Worm (Caenorhabditis elegans): ENCODE measurements around the gene mgrn-1.

mgrn-1 gene

DNA sequence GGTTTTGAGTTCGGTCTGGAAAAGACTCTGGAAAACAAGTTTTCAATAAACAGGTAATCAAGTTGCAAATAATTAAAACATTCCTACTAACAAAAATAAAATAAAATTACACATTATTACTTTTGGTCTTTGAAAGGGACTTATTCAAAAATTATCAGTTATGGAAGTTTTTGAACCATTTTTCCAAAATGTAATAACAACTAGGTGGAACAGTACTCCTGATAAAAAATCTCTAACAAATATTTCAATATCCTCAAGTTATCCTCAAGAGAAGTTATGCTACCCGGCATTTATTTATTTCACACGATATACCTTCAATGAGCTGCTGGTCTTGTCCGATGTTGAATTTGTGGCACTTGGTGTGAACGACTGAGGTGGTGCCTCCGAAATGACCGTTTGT, 28.2 kb upstream of the mgrn-1 start:
- no peak for TF ChIP-seq ama-1 (optimal IDR thresholded peaks at IDR 0.05)
- no peak for TF ChIP-seq hmg-4 (GFP tag; optimal IDR thresholded peaks at IDR 0.05)
- no peak for TF ChIP-seq B0310.2 (tag; optimal IDR thresholded peaks at IDR 0.05)
- no peak for TF ChIP-seq tra-4 (tag; optimal IDR thresholded peaks at IDR 0.05)

DNA sequence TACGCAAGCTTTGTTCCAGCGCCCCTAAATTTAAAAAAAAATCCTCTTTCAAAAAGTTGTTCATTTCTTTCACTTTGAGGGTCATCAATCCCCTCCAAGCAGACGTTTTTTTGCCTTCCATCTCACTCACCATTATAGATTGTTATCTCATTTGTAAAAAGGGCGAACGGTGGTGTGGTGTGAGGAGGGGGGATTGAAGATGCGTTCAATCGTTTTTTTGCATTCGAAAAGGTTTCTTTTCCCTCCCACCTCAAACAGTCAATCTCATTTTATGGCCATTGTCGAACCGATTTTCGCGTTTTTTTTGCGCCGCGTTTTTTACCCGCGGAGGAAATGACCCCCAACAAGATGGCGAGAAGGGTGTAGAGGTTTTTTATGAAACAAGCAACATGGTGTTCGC, 27.4 kb upstream of the mgrn-1 start:
- no peak for TF ChIP-seq tra-4 (tag; optimal IDR thresholded peaks at IDR 0.05)
- TF ChIP-seq hmbx-1 (tag; optimal IDR thresholded peaks at IDR 0.05), result no peak
- TF ChIP-seq sea-1 (GFP tag; conservative IDR thresholded peaks at IDR 0.05), result no peak
- TF ChIP-seq B0310.2 (tag; optimal IDR thresholded peaks at IDR 0.05), result no peak
- TF ChIP-seq pes-1 (GFP tag; IDR thresholded peaks at IDR 0.05), result no peak
- no peak for TF ChIP-seq scrt-1 (GFP tag; IDR thresholded peaks at IDR 0.05)
- TF ChIP-seq hnd-1 (tag; optimal IDR thresholded peaks at IDR 0.05), result no peak
- TF ChIP-seq flt-1 (GFP tag; IDR thresholded peaks at IDR 0.05), result no peak
- no peak for TF ChIP-seq aly-1 (tag; optimal IDR thresholded peaks at IDR 0.05)
- TF ChIP-seq ceh-13 (GFP tag; optimal IDR thresholded peaks at IDR 0.05), result no peak
- no peak for TF ChIP-seq ets-7 (tag; optimal IDR thresholded peaks at IDR 0.05)
- TF ChIP-seq ama-1 (optimal IDR thresholded peaks at IDR 0.05), result no peak
- no peak for TF ChIP-seq tbx-11 (GFP tag; IDR thresholded peaks at IDR 0.05)
- TF ChIP-seq F13C5.2 (tag; optimal IDR thresholded peaks at IDR 0.05), result no peak
- no peak for TF ChIP-seq hmg-4 (GFP tag; optimal IDR thresholded peaks at IDR 0.05)
- no peak for TF ChIP-seq tbx-37 (GFP tag; conservative IDR thresholded peaks at IDR 0.05)
- TF ChIP-seq ceh-36 (tag; optimal IDR thresholded peaks at IDR 0.05), result no peak

DNA sequence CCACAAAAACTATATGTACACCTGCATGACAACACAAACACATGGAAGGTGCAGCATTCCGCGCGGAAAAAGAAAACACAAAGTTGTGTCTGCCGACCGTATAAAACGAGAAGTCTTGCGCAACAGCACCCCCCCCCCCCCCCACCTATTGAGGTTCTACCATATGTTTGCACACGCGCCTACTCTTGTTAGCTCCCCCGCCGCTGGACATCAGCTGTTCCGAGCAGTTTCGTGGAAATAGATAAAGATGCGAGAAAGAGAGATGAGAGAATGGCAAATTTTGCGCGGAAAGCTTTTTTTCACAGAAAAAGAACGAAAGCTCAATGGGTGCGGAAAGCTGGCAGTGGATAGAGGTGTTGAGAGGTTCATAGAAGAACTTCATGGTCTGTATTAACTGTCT, 24.1 kb upstream of the mgrn-1 start:
- TF ChIP-seq tbx-11 (GFP tag; IDR thresholded peaks at IDR 0.05), result no peak
- no peak for TF ChIP-seq hmbx-1 (tag; optimal IDR thresholded peaks at IDR 0.05)
- no peak for TF ChIP-seq B0310.2 (tag; optimal IDR thresholded peaks at IDR 0.05)
- TF ChIP-seq ceh-13 (GFP tag; optimal IDR thresholded peaks at IDR 0.05), result no peak
- TF ChIP-seq scrt-1 (GFP tag; IDR thresholded peaks at IDR 0.05), result no peak
- TF ChIP-seq pes-1 (GFP tag; IDR thresholded peaks at IDR 0.05), result no peak
- no peak for TF ChIP-seq tbx-37 (GFP tag; conservative IDR thresholded peaks at IDR 0.05)
- TF ChIP-seq F13C5.2 (tag; optimal IDR thresholded peaks at IDR 0.05), result no peak
- TF ChIP-seq flt-1 (GFP tag; IDR thresholded peaks at IDR 0.05), result no peak
- no peak for TF ChIP-seq ceh-36 (tag; optimal IDR thresholded peaks at IDR 0.05)
- TF ChIP-seq ets-7 (tag; optimal IDR thresholded peaks at IDR 0.05), result no peak

DNA sequence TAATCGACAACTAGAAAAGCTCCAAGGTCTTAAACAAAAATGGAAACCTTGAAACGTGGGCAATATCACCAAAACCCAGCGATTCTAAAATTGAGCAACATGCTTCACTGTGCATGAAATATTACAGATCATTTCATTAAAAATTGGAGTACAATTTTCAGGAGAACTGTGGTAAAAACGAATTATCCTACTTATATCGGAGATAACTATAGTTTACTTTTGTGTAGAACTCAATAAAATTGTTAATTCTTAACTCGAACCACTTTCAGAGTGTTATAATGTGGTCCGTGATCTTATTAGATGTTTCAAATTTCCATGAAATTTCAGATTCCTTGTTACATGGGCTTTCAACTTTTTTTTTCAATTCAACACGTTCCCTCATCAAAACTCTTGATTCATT, 23.7 kb upstream of the mgrn-1 start, which contains the start of gene K04G11.1:
Gene K04G11.1, plus strand, starts transcription at position 301 of the 400 bp plus-strand sequence.
- no peak for TF ChIP-seq scrt-1 (GFP tag; IDR thresholded peaks at IDR 0.05)
- no peak for TF ChIP-seq tbx-37 (GFP tag; conservative IDR thresholded peaks at IDR 0.05)
- TF ChIP-seq sea-1 (GFP tag; conservative IDR thresholded peaks at IDR 0.05), result no peak

DNA sequence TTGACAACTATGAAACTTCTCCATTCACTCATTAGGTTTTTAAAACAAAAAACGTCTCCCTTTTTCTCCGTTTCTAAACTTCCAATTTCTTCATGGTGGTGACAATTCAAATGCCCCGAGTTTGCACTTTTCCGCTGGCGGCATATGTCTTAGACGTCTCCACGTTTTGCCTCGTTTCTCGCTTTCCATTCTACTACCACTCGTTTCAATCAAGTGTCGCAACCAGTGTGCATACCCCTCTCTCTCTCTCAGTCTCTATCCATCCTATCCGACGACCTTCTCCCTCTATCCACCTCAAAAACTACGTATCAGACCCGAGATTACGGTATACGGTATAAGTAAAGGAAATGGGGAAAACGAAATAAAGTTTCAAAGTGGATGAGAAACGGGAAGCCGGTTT, 22.7 kb upstream of the mgrn-1 start:
- no peak for TF ChIP-seq B0310.2 (tag; optimal IDR thresholded peaks at IDR 0.05)
- no peak for TF ChIP-seq aly-1 (tag; optimal IDR thresholded peaks at IDR 0.05)
- TF ChIP-seq tra-4 (tag; optimal IDR thresholded peaks at IDR 0.05), result no peak

DNA sequence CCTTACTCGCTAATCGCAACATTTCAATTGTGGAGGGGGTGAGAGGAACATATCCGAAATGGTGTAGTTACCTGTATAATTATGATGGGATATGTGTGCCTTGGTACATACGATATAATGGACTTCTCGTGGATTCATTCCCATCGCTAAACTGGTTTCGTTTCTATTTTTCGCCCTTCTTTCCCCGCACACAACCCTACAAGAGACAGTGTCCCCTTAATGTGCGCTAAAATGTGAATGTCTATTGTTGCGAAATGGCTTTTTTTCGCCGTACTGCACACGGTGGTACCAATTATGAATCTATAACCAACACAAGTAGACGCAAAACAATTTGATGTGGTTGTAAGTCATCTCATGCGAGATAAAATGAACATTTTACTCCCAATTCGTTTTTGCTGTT, 17.9 kb upstream of the mgrn-1 start:
- no peak for TF ChIP-seq sea-1 (GFP tag; conservative IDR thresholded peaks at IDR 0.05)
- no peak for TF ChIP-seq flt-1 (GFP tag; IDR thresholded peaks at IDR 0.05)
- no peak for TF ChIP-seq scrt-1 (GFP tag; IDR thresholded peaks at IDR 0.05)
- no peak for TF ChIP-seq tbx-11 (GFP tag; IDR thresholded peaks at IDR 0.05)
- TF ChIP-seq ets-7 (tag; optimal IDR thresholded peaks at IDR 0.05), result no peak
- TF ChIP-seq pes-1 (GFP tag; IDR thresholded peaks at IDR 0.05), result no peak
- TF ChIP-seq ceh-36 (tag; optimal IDR thresholded peaks at IDR 0.05), result no peak
- no peak for TF ChIP-seq aly-1 (tag; optimal IDR thresholded peaks at IDR 0.05)
- TF ChIP-seq ama-1 (optimal IDR thresholded peaks at IDR 0.05), result no peak

DNA sequence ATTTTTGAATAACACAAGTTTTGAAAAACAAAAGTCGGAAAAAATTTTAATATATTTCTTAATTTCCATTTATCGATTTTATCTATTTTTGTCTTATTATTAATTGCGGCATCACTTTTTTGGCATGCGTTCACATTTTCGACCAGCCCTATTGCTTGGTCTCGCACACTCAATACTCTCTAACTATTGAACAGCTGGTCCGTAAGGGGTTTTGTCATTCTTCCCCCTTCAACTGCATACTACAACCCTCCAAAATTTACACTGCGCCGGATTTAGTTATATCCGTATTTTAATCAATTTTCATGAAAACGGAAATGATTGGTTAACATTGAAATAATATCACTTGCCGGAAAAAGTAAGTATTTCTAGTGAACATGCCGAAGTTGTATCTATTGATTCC, 15.9 kb upstream of the mgrn-1 start, which contains the start of gene C11H1.7:
Gene C11H1.7, plus strand, starts transcription at position 12 of the 400 bp plus-strand sequence.
- TF ChIP-seq ceh-13 (GFP tag; optimal IDR thresholded peaks at IDR 0.05) (no peak), tbx-37 (GFP tag; conservative IDR thresholded peaks at IDR 0.05) (no peak), hmg-4 (GFP tag; optimal IDR thresholded peaks at IDR 0.05) (no peak), ama-1 (optimal IDR thresholded peaks at IDR 0.05) (no peak), scrt-1 (GFP tag; IDR thresholded peaks at IDR 0.05) (no peak), ceh-36 (tag; optimal IDR thresholded peaks at IDR 0.05) (no peak), ets-7 (tag; optimal IDR thresholded peaks at IDR 0.05) (no peak), hnd-1 (tag; optimal IDR thresholded peaks at IDR 0.05) (no peak), F13C5.2 (tag; optimal IDR thresholded peaks at IDR 0.05) (no peak), flt-1 (GFP tag; IDR thresholded peaks at IDR 0.05) (no peak), aly-1 (tag; optimal IDR thresholded peaks at IDR 0.05) (no peak), pes-1 (GFP tag; IDR thresholded peaks at IDR 0.05) (no peak), hmbx-1 (tag; optimal IDR thresholded peaks at IDR 0.05) (no peak), B0310.2 (tag; optimal IDR thresholded peaks at IDR 0.05) (no peak), tra-4 (tag; optimal IDR thresholded peaks at IDR 0.05) (no peak), tbx-11 (GFP tag; IDR thresholded peaks at IDR 0.05) (no peak), sea-1 (GFP tag; conservative IDR thresholded peaks at IDR 0.05) (no peak)

DNA sequence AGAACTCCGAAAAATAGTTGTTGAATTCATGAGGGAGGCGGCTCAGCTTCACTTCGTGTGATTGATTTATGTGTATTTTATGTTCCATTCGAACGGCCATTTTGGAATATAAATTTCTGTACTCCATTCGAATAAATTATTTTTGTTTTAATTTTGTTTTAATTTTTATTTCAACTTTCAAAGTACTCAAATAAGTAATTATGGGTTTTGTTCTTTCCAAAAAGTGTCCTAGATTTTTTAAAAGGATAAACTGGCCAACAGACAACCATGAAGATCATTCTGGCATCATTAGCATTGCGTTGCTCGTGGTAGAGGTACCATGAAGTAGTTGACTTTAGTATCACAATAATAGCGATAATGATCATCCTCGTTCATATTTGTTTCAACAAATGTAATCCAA, 15.1 kb upstream of the mgrn-1 start:
- TF ChIP-seq F13C5.2 (tag; optimal IDR thresholded peaks at IDR 0.05) (no peak), ama-1 (optimal IDR thresholded peaks at IDR 0.05) (no peak), ets-7 (tag; optimal IDR thresholded peaks at IDR 0.05) (no peak), hmg-4 (GFP tag; optimal IDR thresholded peaks at IDR 0.05) (no peak), tra-4 (tag; optimal IDR thresholded peaks at IDR 0.05) (no peak), flt-1 (GFP tag; IDR thresholded peaks at IDR 0.05) (no peak), ceh-36 (tag; optimal IDR thresholded peaks at IDR 0.05) (no peak), ceh-13 (GFP tag; optimal IDR thresholded peaks at IDR 0.05) (no peak)

DNA sequence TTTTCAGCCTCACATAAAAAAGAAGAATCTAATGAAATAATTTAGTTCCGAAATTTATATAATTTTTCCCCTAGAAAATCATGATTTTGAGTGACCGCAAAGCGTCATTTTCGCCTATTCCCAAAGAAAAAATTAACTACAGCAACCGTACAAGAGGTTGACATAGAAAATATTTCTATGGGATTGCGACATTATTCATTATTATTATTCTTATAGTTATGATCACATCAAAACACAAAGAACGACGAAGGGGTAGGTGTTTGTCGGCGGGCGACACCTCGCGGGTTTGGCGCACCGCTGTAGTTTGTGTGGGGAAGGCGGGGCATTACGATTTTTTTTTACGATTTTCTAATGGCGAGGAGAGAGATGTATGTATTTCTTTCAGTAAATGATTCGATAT, 12.8 kb upstream of the mgrn-1 start:
- TF ChIP-seq ceh-13 (GFP tag; optimal IDR thresholded peaks at IDR 0.05) (no peak), ets-7 (tag; optimal IDR thresholded peaks at IDR 0.05) (no peak), flt-1 (GFP tag; IDR thresholded peaks at IDR 0.05) (no peak), aly-1 (tag; optimal IDR thresholded peaks at IDR 0.05) (no peak), hmg-4 (GFP tag; optimal IDR thresholded peaks at IDR 0.05) (no peak), scrt-1 (GFP tag; IDR thresholded peaks at IDR 0.05) (no peak), pes-1 (GFP tag; IDR thresholded peaks at IDR 0.05) (no peak), F13C5.2 (tag; optimal IDR thresholded peaks at IDR 0.05) (no peak), tra-4 (tag; optimal IDR thresholded peaks at IDR 0.05) (no peak), tbx-37 (GFP tag; conservative IDR thresholded peaks at IDR 0.05) (no peak), hmbx-1 (tag; optimal IDR thresholded peaks at IDR 0.05) (no peak), hnd-1 (tag; optimal IDR thresholded peaks at IDR 0.05) (no peak), B0310.2 (tag; optimal IDR thresholded peaks at IDR 0.05) (no peak), ceh-36 (tag; optimal IDR thresholded peaks at IDR 0.05) (no peak), ama-1 (optimal IDR thresholded peaks at IDR 0.05) (no peak), tbx-11 (GFP tag; IDR thresholded peaks at IDR 0.05) (no peak), sea-1 (GFP tag; conservative IDR thresholded peaks at IDR 0.05) (no peak)
